Worm (Caenorhabditis elegans): ENCODE measurements around the gene nhr-274.
A peak's percentile ranks its signal among the peaks of the same experiment; 100 is the strongest.

The nhr-274 gene

ce11 chrIV:1662872-1663271, 17.8 kb upstream of the nhr-274 start:
- TF ChIP-seq nhr-28 (tag; optimal IDR thresholded peaks at IDR 0.05) (no peak), ZK546.5 (tag; optimal IDR thresholded peaks at IDR 0.05) (no peak), ceh-9 (tag; optimal IDR thresholded peaks at IDR 0.05) (no peak), elt-2 (tag; optimal IDR thresholded peaks at IDR 0.05) (no peak), ztf-4 (tag; optimal IDR thresholded peaks at IDR 0.05) (no peak), fkh-10 (GFP tag; optimal IDR thresholded peaks at IDR 0.05) (no peak), nfya-1 (tag; optimal IDR thresholded peaks at IDR 0.05; ENCODE audit: insufficient read depth) (no peak), tbx-2 (tag; optimal IDR thresholded peaks at IDR 0.05) (no peak), nhr-11 (tag; optimal IDR thresholded peaks at IDR 0.05) (no peak), egl-27 (tag; optimal IDR thresholded peaks at IDR 0.05) (no peak), lsy-12 (tag; optimal IDR thresholded peaks at IDR 0.05) (no peak), nhr-43 (tag; optimal IDR thresholded peaks at IDR 0.05; ENCODE audit: poor library complexity, severe bottlenecking) (no peak), unc-39 (tag; optimal IDR thresholded peaks at IDR 0.05) (no peak), R02D3.7 (tag; optimal IDR thresholded peaks at IDR 0.05) (no peak), nhr-237 (tag; optimal IDR thresholded peaks at IDR 0.05) (no peak), nhr-76 (tag; optimal IDR thresholded peaks at IDR 0.05) (no peak), sea-2 (GFP tag; optimal IDR thresholded peaks at IDR 0.05) (no peak), daf-12 (tag; optimal IDR thresholded peaks at IDR 0.05) (no peak), aly-2 (tag; optimal IDR thresholded peaks at IDR 0.05) (no peak)

- no peak for TF ChIP-seq nhr-25 (tag; optimal IDR thresholded peaks at IDR 0.05)
- no peak for TF ChIP-seq pqm-1 (tag; optimal IDR thresholded peaks at IDR 0.05)
- no peak for TF ChIP-seq lsy-12 (tag; optimal IDR thresholded peaks at IDR 0.05)
- no peak for TF ChIP-seq unc-39 (tag; optimal IDR thresholded peaks at IDR 0.05)
- TF ChIP-seq sea-2 (GFP tag; optimal IDR thresholded peaks at IDR 0.05): no peak
- TF ChIP-seq snpc-4 (tag; optimal IDR thresholded peaks at IDR 0.05): no peak
- TF ChIP-seq hmg-11 (tag; optimal IDR thresholded peaks at IDR 0.05): no peak
- TF ChIP-seq ztf-11 (tag; optimal IDR thresholded peaks at IDR 0.05): no peak
- TF ChIP-seq ceh-28 (tag; optimal IDR thresholded peaks at IDR 0.05): no peak
- no peak for TF ChIP-seq ama-1 (optimal IDR thresholded peaks at IDR 0.05)
- no peak for TF ChIP-seq nhr-43 (tag; optimal IDR thresholded peaks at IDR 0.05; ENCODE audit: poor library complexity, severe bottlenecking)
- TF ChIP-seq fkh-10 (GFP tag; optimal IDR thresholded peaks at IDR 0.05): no peak
- TF ChIP-seq tbx-2 (tag; optimal IDR thresholded peaks at IDR 0.05): no peak
- TF ChIP-seq ceh-9 (tag; optimal IDR thresholded peaks at IDR 0.05): no peak
- TF ChIP-seq jun-1 (tag; optimal IDR thresholded peaks at IDR 0.05): no peak
- TF ChIP-seq ceh-82 (tag; optimal IDR thresholded peaks at IDR 0.05): no peak
- TF ChIP-seq nhr-11 (tag; optimal IDR thresholded peaks at IDR 0.05): no peak
Observed at ce11 chrIV:1660735-1661134, 15.6 kb upstream of the nhr-274 start.

- no peak for TF ChIP-seq hmg-11 (tag; optimal IDR thresholded peaks at IDR 0.05)
Observed at ce11 chrIV:1659978-1660377, 14.9 kb upstream of the nhr-274 start, which contains the start of gene Y41D4B.4. TSS of gene Y41D4B.4 (plus strand) at chrIV:1660110.

- TF ChIP-seq unc-39 (tag; optimal IDR thresholded peaks at IDR 0.05) (no peak), jun-1 (tag; optimal IDR thresholded peaks at IDR 0.05) (peak; percentile 94), nhr-23 (tag; optimal IDR thresholded peaks at IDR 0.05) (peak; percentile 99), nhr-11 (tag; optimal IDR thresholded peaks at IDR 0.05) (peak; percentile 92), ceh-82 (tag; optimal IDR thresholded peaks at IDR 0.05) (peak; percentile 90), elt-1 (tag; optimal IDR thresholded peaks at IDR 0.05) (peak; percentile 78), nhr-25 (tag; optimal IDR thresholded peaks at IDR 0.05) (peak; percentile 98), daf-12 (tag; optimal IDR thresholded peaks at IDR 0.05) (no peak), ZK546.5 (tag; optimal IDR thresholded peaks at IDR 0.05) (peak; percentile 54), eor-1 (tag; optimal IDR thresholded peaks at IDR 0.05) (peak in 1 of 2 experiments; percentile 37), ceh-9 (tag; optimal IDR thresholded peaks at IDR 0.05) (no peak), snpc-4 (tag; optimal IDR thresholded peaks at IDR 0.05) (peak; percentile 94), fkh-10 (GFP tag; optimal IDR thresholded peaks at IDR 0.05) (peak; percentile 95), mml-1 (tag; optimal IDR thresholded peaks at IDR 0.05) (no peak), aly-2 (tag; optimal IDR thresholded peaks at IDR 0.05) (no peak), lsy-12 (tag; optimal IDR thresholded peaks at IDR 0.05) (peak; percentile 94), elt-3 (tag; optimal IDR thresholded peaks at IDR 0.05) (peak in 1 of 3 experiments; percentile 90), fkh-2 (tag; optimal IDR thresholded peaks at IDR 0.05) (no peak), unc-62 (GFP tag; optimal IDR thresholded peaks at IDR 0.05) (peak; percentile 65), ceh-28 (tag; optimal IDR thresholded peaks at IDR 0.05) (peak; percentile 91), pha-4 (tag; optimal IDR thresholded peaks at IDR 0.05) (peak; percentile 99), skn-1 (tag; optimal IDR thresholded peaks at IDR 0.05) (peak; percentile 91), nhr-43 (tag; optimal IDR thresholded peaks at IDR 0.05; ENCODE audit: poor library complexity, severe bottlenecking) (peak; percentile 95), ztf-4 (tag; optimal IDR thresholded peaks at IDR 0.05) (peak; percentile 89), egl-27 (tag; optimal IDR thresholded peaks at IDR 0.05) (peak; percentile 80), lin-39 (tag; optimal IDR thresholded peaks at IDR 0.05) (peak; percentile 100), pqm-1 (tag; optimal IDR thresholded peaks at IDR 0.05) (peak; percentile 85), hmg-11 (tag; optimal IDR thresholded peaks at IDR 0.05) (peak; percentile 91), elt-2 (tag; optimal IDR thresholded peaks at IDR 0.05) (peak; percentile 86), nhr-28 (tag; optimal IDR thresholded peaks at IDR 0.05) (no peak), egl-5 (tag; optimal IDR thresholded peaks at IDR 0.05) (peak; percentile 100), lin-15B (tag; optimal IDR thresholded peaks at IDR 0.05) (peak; percentile 96), fos-1 (tag; optimal IDR thresholded peaks at IDR 0.05) (peak; percentile 62), ama-1 (optimal IDR thresholded peaks at IDR 0.05) (peak; percentile 80), nhr-237 (tag; optimal IDR thresholded peaks at IDR 0.05) (no peak), mdl-1 (tag; optimal IDR thresholded peaks at IDR 0.05) (no peak)
Observed at ce11 chrIV:1659045-1659741, 14.1 kb upstream of the nhr-274 start, which contains the start of gene rps-28. TSS of gene rps-28 (plus strand) at chrIV:1659691.

Measured in whole organism, L3 larva.